Worm (Caenorhabditis elegans) whole organism, mixed stage, embryonic: ENCODE results near the gene ZK809.5.

ENCODE experiments used
- M03D4.4 ChIP-seq: sonication (generic microtip); optimal IDR thresholded peaks from 2 replicates; lab custom pipeline; 2017; ENCODE audit warnings: mild to moderate bottlenecking, missing genetic modification characterization, missing compliant biosample characterization
- bed-3 ChIP-seq: fragments of 200-800 bp; sonication (Bioruptor generic); optimal IDR thresholded peaks from 3 replicates; lab custom pipeline; 2018; ENCODE audit warnings: mild to moderate bottlenecking, missing genetic modification characterization, moderate library complexity, missing compliant biosample characterization
- blmp-1 ChIP-seq: fragments of 150-350 bp; optimal IDR thresholded peaks from 2 replicates; lab custom pipeline; 2014; ENCODE audit warnings: missing biosample characterization, missing genetic modification characterization
- ceh-39 ChIP-seq: fragments of 150-350 bp; optimal IDR thresholded peaks from 2 replicates; lab custom pipeline; 2014; ENCODE audit warnings: missing biosample characterization, missing genetic modification characterization
- ceh-43 ChIP-seq: fragments of 200-800 bp; sonication (Bioruptor generic); optimal IDR thresholded peaks from 2 replicates; lab custom pipeline; 2018; ENCODE audit warnings: mild to moderate bottlenecking, missing genetic modification characterization, moderate library complexity, missing compliant biosample characterization
- ceh-83 ChIP-seq: fragments of 200-800 bp; sonication (Bioruptor generic); optimal IDR thresholded peaks from 2 replicates; lab custom pipeline; 2018; ENCODE audit warnings: mild to moderate bottlenecking, missing genetic modification characterization, missing compliant biosample characterization
- ces-1 ChIP-seq: fragments of 150-350 bp; optimal IDR thresholded peaks from 2 replicates; lab custom pipeline; 2014; ENCODE audit warnings: missing biosample characterization, missing genetic modification reagents, missing genetic modification characterization
- cnd-1 ChIP-seq: fragments of 200-800 bp; sonication (Bioruptor generic); optimal IDR thresholded peaks from 2 replicates; lab custom pipeline; 2018; ENCODE audit warnings: mild to moderate bottlenecking, missing genetic modification characterization, missing compliant biosample characterization
- drap-1 ChIP-seq: fragments of 200-800 bp; sonication (Bioruptor generic); optimal IDR thresholded peaks from 3 replicates; lab custom pipeline; 2018; ENCODE audit warnings: mild to moderate bottlenecking, missing genetic modification characterization, missing compliant biosample characterization
- elt-1 ChIP-seq: sonication (generic microtip); optimal IDR thresholded peaks from 2 replicates; lab custom pipeline; 2017; ENCODE audit warnings: missing genetic modification characterization, mild to moderate bottlenecking, missing compliant biosample characterization, antibody characterized with exemption, moderate library complexity, borderline replicate concordance; ENCODE audit not compliant: insufficient read depth
- elt-3 ChIP-seq: fragments of 150-350 bp; optimal IDR thresholded peaks from 2 replicates; lab custom pipeline; 2014; ENCODE audit warnings: missing biosample characterization, missing genetic modification characterization
- flh-1 ChIP-seq: fragments of 200-800 bp; sonication (Bioruptor generic); optimal IDR thresholded peaks from 2 replicates; lab custom pipeline; 2018; ENCODE audit warnings: mild to moderate bottlenecking, missing genetic modification characterization, moderate library complexity, missing compliant biosample characterization
- ham-2 ChIP-seq: fragments of 200-800 bp; sonication (Bioruptor generic); optimal IDR thresholded peaks from 2 replicates; lab custom pipeline; 2018; ENCODE audit warnings: mild to moderate bottlenecking, missing genetic modification characterization, missing compliant biosample characterization
- hlh-1 ChIP-seq: fragments of 150-350 bp; optimal IDR thresholded peaks from 2 replicates; lab custom pipeline; 2014; ENCODE audit warnings: missing biosample characterization, missing genetic modification reagents, missing genetic modification characterization
- lin-13 ChIP-seq: fragments of 150-350 bp; optimal IDR thresholded peaks from 2 replicates; lab custom pipeline; 2014; ENCODE audit warnings: missing biosample characterization, missing genetic modification characterization
- lin-32 ChIP-seq: fragments of 200-800 bp; sonication (Bioruptor generic); optimal IDR thresholded peaks from 2 replicates; lab custom pipeline; 2018; ENCODE audit warnings: mild to moderate bottlenecking, missing genetic modification characterization, missing compliant biosample characterization
- lsy-2 ChIP-seq: fragments of 150-350 bp; optimal IDR thresholded peaks from 2 replicates; lab custom pipeline; 2014; ENCODE audit warnings: missing biosample characterization, missing genetic modification characterization
- mab-5 ChIP-seq: fragments of 150-350 bp; optimal IDR thresholded peaks from 2 replicates; lab custom pipeline; 2014; ENCODE audit warnings: missing biosample characterization, missing genetic modification characterization
- mep-1 ChIP-seq: fragments of 150-350 bp; optimal IDR thresholded peaks from 2 replicates; lab custom pipeline; 2017; ENCODE audit warnings: missing biosample characterization, missing genetic modification reagents, missing genetic modification characterization, inconsistent platforms
- mls-2 ChIP-seq: sonication (generic microtip); optimal IDR thresholded peaks from 2 replicates; lab custom pipeline; 2016; ENCODE audit warnings: mild to moderate bottlenecking, missing genetic modification characterization, moderate library complexity, missing compliant biosample characterization
- nhr-12 ChIP-seq: fragments of 150-350 bp; optimal IDR thresholded peaks from 2 replicates; lab custom pipeline; 2014; ENCODE audit warnings: missing biosample characterization, missing genetic modification characterization
- nhr-2 ChIP-seq: fragments of 150-350 bp; optimal IDR thresholded peaks from 2 replicates; lab custom pipeline; 2014; ENCODE audit warnings: missing biosample characterization, missing genetic modification characterization
- nhr-237 ChIP-seq: fragments of 150-350 bp; optimal IDR thresholded peaks from 2 replicates; lab custom pipeline; 2014; ENCODE audit warnings: missing biosample characterization, missing genetic modification characterization
- nhr-28 ChIP-seq: fragments of 150-350 bp; optimal IDR thresholded peaks from 2 replicates; lab custom pipeline; 2014; ENCODE audit warnings: missing biosample characterization, missing genetic modification characterization
- nhr-76 ChIP-seq: sonication (generic microtip); optimal IDR thresholded peaks from 2 replicates; lab custom pipeline; 2017; ENCODE audit warnings: missing biosample characterization, missing genetic modification characterization
- pha-4 ChIP-seq: fragments of 150-350 bp; optimal IDR thresholded peaks from 2 replicates; lab custom pipeline; 2018; ENCODE audit warnings: missing biosample characterization, missing genetic modification reagents, missing genetic modification characterization
- sem-2 ChIP-seq: fragments of 200-800 bp; sonication (Bioruptor generic); optimal IDR thresholded peaks from 2 replicates; lab custom pipeline; 2018; ENCODE audit warnings: mild to moderate bottlenecking, missing genetic modification characterization, missing compliant biosample characterization
- snpc-4 ChIP-seq: fragments of 150-350 bp; optimal IDR thresholded peaks from 2 replicates; lab custom pipeline; 2014; ENCODE audit warnings: missing biosample characterization, missing genetic modification characterization
- sptf-1 ChIP-seq: sonication (generic microtip); optimal IDR thresholded peaks from 2 replicates; lab custom pipeline; 2017; ENCODE audit warnings: mild to moderate bottlenecking, missing genetic modification characterization, moderate library complexity, missing compliant biosample characterization
- tbx-8 ChIP-seq: fragments of 200-800 bp; sonication (Bioruptor generic); optimal IDR thresholded peaks from 2 replicates; lab custom pipeline; 2018; ENCODE audit warnings: mild to moderate bottlenecking, missing genetic modification characterization, moderate library complexity, missing compliant biosample characterization
- unc-120 ChIP-seq: sonication (generic microtip); optimal IDR thresholded peaks from 2 replicates; lab custom pipeline; 2017; ENCODE audit warnings: missing genetic modification characterization, missing compliant biosample characterization; ENCODE audit not compliant: poor library complexity, severe bottlenecking
- unc-39 ChIP-seq: fragments of 150-350 bp; optimal IDR thresholded peaks from 2 replicates; lab custom pipeline; 2014; ENCODE audit warnings: missing biosample characterization, missing genetic modification characterization
- unc-62 ChIP-seq: fragments of 150-350 bp; optimal IDR thresholded peaks from 2 replicates; lab custom pipeline; 2014; ENCODE audit warnings: missing biosample characterization, missing genetic modification reagents, missing genetic modification characterization
- zip-8 ChIP-seq: fragments of 150-350 bp; optimal IDR thresholded peaks from 2 replicates; lab custom pipeline; 2014; ENCODE audit warnings: missing biosample characterization, missing genetic modification characterization
- ztf-11 ChIP-seq: fragments of 150-350 bp; optimal IDR thresholded peaks from 2 replicates; lab custom pipeline; 2014; ENCODE audit warnings: missing biosample characterization, missing genetic modification characterization

Gene ZK809.5

ce11 chrIV:11688018-11688417 is 31.5 kb downstream of the ZK809.5 start, which contains the start of gene ZK792.5:
TSS of gene ZK792.5 (minus strand) at chrIV:11688118.
- TF ChIP-seq bed-3 (peak; percentile 2), ham-2 (GFP tag; lab: Kevin White, UChicago) (no peak)

ce11 chrIV:11690988-11691387 is 34.5 kb downstream of the ZK809.5 start, which contains the start of gene let-60:
TSS of gene let-60 (minus strand) at chrIV:11691088.
- TF ChIP-seq M03D4.4 (tag; lab: Kevin White, UChicago), result no peak
- no peak for TF ChIP-seq lsy-2 (tag; lab: Kevin White, UChicago)
- no peak for TF ChIP-seq tbx-8
- no peak for TF ChIP-seq mep-1
- TF ChIP-seq nhr-28, result no peak
- TF ChIP-seq nhr-237 (tag; lab: Kevin White, UChicago), result no peak
- TF ChIP-seq pha-4 (tag; lab: Kevin White, UChicago), result no peak

ce11 chrIV:11691524-11691923 is 35.0 kb downstream of the ZK809.5 start:
- TF ChIP-seq blmp-1 (tag; lab: Kevin White, UChicago) (no peak), cnd-1 (no peak), sem-2 (GFP tag; lab: Kevin White, UChicago) (no peak), ceh-83 (no peak), nhr-2 (tag; lab: Kevin White, UChicago) (no peak), unc-39 (tag; lab: Kevin White, UChicago) (no peak), sptf-1 (tag; lab: Kevin White, UChicago) (no peak), ceh-39 (tag; lab: Kevin White, UChicago) (no peak), elt-3 (tag; lab: Kevin White, UChicago) (no peak), zip-8 (tag; lab: Kevin White, UChicago) (no peak), lin-13 (tag; lab: Kevin White, UChicago) (no peak), ham-2 (GFP tag; lab: Kevin White, UChicago) (no peak), nhr-237 (tag; lab: Kevin White, UChicago) (no peak), mab-5 (no peak), nhr-12 (no peak)

DNA sequence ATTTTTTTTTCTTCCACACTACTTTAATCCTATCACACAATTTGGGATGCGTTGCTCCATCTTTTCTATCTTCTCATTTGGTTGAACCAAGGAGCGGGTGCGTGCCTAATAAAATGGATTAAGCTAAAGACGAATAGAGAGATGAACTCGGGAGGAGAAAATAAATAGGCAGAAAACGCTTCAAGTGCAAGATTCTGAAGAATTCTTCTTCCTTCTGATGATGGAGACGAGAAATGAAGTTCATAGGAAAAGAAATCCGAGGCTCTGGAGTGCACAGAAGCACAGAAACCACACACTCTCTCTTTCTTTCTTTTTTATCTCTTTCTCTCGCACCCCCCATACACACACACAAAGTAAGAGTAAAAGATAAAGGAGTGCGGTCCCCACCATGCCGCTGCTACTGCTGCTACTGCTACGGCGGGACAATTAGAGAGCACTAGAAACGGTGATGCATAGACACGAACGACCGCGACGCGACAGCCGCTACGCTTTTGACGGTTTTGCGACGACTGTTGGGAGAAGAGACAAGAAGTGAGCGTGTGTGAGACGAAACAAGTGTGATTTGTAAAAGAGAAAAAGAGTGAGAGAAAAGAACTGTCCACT is 35.6 kb downstream of the ZK809.5 start:
- TF ChIP-seq nhr-28, result no peak
- TF ChIP-seq ztf-11, result no peak
- peak; percentile 72 for TF ChIP-seq cnd-1
- peak; percentile 99 for TF ChIP-seq ces-1 (GFP tag; lab: Kevin White, UChicago)
- no peak for TF ChIP-seq lin-13 (tag; lab: Kevin White, UChicago)
- TF ChIP-seq lsy-2 (tag; lab: Kevin White, UChicago), result peak; percentile 23
- TF ChIP-seq blmp-1 (tag; lab: Kevin White, UChicago), result peak; percentile 36
- peak; percentile 73 for TF ChIP-seq hlh-1
- TF ChIP-seq nhr-237 (tag; lab: Kevin White, UChicago), result peak; percentile 70
- no peak for TF ChIP-seq nhr-12
- peak; percentile 46 for TF ChIP-seq ceh-39 (tag; lab: Kevin White, UChicago)
- TF ChIP-seq M03D4.4 (tag; lab: Kevin White, UChicago), result peak; percentile 64
- peak; percentile 49 for TF ChIP-seq pha-4 (tag; lab: Kevin White, UChicago)
- peak; percentile 28 for TF ChIP-seq sptf-1 (tag; lab: Kevin White, UChicago)
- TF ChIP-seq elt-1 (tag; lab: Kevin White, UChicago), result no peak
- peak; percentile 18 for TF ChIP-seq ceh-43 (GFP tag; lab: Kevin White, UChicago)
- TF ChIP-seq mab-5, result no peak
- TF ChIP-seq ham-2 (GFP tag; lab: Kevin White, UChicago), result peak; percentile 97
- TF ChIP-seq drap-1 (GFP tag; lab: Kevin White, UChicago), result peak; percentile 44
- no peak for TF ChIP-seq unc-39 (tag; lab: Kevin White, UChicago)
- TF ChIP-seq unc-62 (GFP tag; lab: Kevin White, UChicago), result peak; percentile 81
- TF ChIP-seq lin-32, result no peak
- no peak for TF ChIP-seq bed-3
- peak; percentile 88 for TF ChIP-seq unc-120
- peak; percentile 1 for TF ChIP-seq nhr-2 (tag; lab: Kevin White, UChicago)
- peak; percentile 60 for TF ChIP-seq mls-2
- no peak for TF ChIP-seq nhr-76
- TF ChIP-seq tbx-8, result peak; percentile 39
- no peak for TF ChIP-seq snpc-4 (tag; lab: Kevin White, UChicago)
- TF ChIP-seq sem-2 (GFP tag; lab: Kevin White, UChicago), result no peak
- TF ChIP-seq elt-3 (tag; lab: Kevin White, UChicago), result no peak
- no peak for TF ChIP-seq zip-8 (tag; lab: Kevin White, UChicago)
- TF ChIP-seq mep-1, result peak; percentile 67
- TF ChIP-seq flh-1 (GFP tag; lab: Kevin White, UChicago), result no peak
